Fruit fly (Drosophila melanogaster) whole organism, prepupa: Measurements from ENCODE around the gene TrpRS.
A peak's percentile ranks its signal among the peaks of the same experiment; 100 is the strongest.

Source experiments
- Blimp-1 ChIP-seq: fragments of 200-800 bp; sonication (Bioruptor generic); optimal IDR thresholded peaks from 3 replicates; lab custom pipeline; 2017; ENCODE audit warnings: missing biosample characterization, missing genetic modification characterization, mild to moderate bottlenecking, moderate library complexity, missing genetic modification reagents
- CG16779 ChIP-seq: fragments of 200-800 bp; sonication (Bioruptor generic); optimal IDR thresholded peaks from 3 replicates; lab custom pipeline; 2017; ENCODE audit warnings: missing biosample characterization, mild to moderate bottlenecking, missing genetic modification characterization
- CG3919 ChIP-seq: fragments of 200-800 bp; sonication (Bioruptor generic); optimal IDR thresholded peaks from 3 replicates; lab custom pipeline; 2016; ENCODE audit warnings: missing biosample characterization, missing genetic modification characterization
- CG6163 ChIP-seq: fragments of 200-800 bp; sonication (Bioruptor generic); IDR thresholded peaks from 3 replicates; pipeline ENCODE4 v1.3.6; 2022; ENCODE audit warnings: missing biosample characterization, missing genetic modification characterization
- CG6854 ChIP-seq: fragments of 200-800 bp; sonication (Bioruptor generic); optimal IDR thresholded peaks from 2 replicates; lab custom pipeline; 2017; ENCODE audit warnings: missing biosample characterization, mild to moderate bottlenecking, missing genetic modification characterization
- Eip75B ChIP-seq: fragments of 200-800 bp; sonication (Bioruptor generic); optimal IDR thresholded peaks from 3 replicates; lab custom pipeline; 2016; ENCODE audit warnings: missing biosample characterization, missing genetic modification characterization
- Gug ChIP-seq: fragments of 200-800 bp; sonication (Bioruptor generic); IDR thresholded peaks from 2 replicates; pipeline ENCODE4 v1.3.6; 2022; ENCODE audit warnings: missing biosample characterization, missing genetic modification characterization
- Lpt ChIP-seq: fragments of 200-800 bp; sonication (Bioruptor generic); optimal IDR thresholded peaks from 3 replicates; lab custom pipeline; 2016; ENCODE audit warnings: missing biosample characterization, missing genetic modification characterization
- OdsH ChIP-seq: fragments of 200-800 bp; sonication (Bioruptor generic); optimal IDR thresholded peaks from 3 replicates; lab custom pipeline; 2016; ENCODE audit warnings: missing biosample characterization, missing genetic modification characterization
- Smox ChIP-seq: fragments of 200-800 bp; sonication (Bioruptor generic); optimal IDR thresholded peaks from 3 replicates; lab custom pipeline; 2016; ENCODE audit warnings: missing biosample characterization, missing genetic modification characterization
- svp ChIP-seq: fragments of 200-800 bp; sonication (Bioruptor generic); peaks from one replicate; lab custom pipeline; 2016; ENCODE audit warnings: missing biosample characterization, missing genetic modification characterization
- topi ChIP-seq: fragments of 200-800 bp; sonication (Bioruptor generic); optimal IDR thresholded peaks from 3 replicates; lab custom pipeline; 2016; ENCODE audit warnings: missing biosample characterization, missing genetic modification characterization

DNA sequence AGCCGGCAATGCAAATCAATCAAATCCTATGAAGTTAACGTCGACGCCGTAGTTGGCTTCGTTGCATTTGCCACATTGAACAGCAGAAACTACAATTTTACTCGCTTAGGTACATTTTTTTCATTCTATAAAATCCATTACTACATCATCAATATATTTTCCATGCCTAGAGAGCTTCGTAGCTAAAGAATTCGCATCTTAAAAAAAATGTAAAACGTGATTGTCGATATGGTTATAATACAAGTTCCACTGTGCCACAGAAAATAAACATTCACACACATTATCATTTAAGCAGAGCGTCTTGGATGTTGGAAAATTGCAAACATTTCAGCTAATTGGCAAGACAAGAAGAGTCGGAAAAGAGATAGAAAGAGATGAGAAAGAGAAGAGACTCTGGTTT lies 38.8 kb downstream of the TrpRS start:
- TF ChIP-seq Blimp-1 (no peak), Gug (GFP tag; lab: Robert Waterston, UW) (peak; percentile 31; the same call in 1 of the 2 replicates), CG3919 (GFP tag; lab: Kevin White, UChicago) (no peak), Lpt (GFP tag; lab: Kevin White, UChicago) (peak; percentile 37), topi (GFP tag; lab: Kevin White, UChicago) (no peak), OdsH (GFP tag; lab: Kevin White, UChicago) (peak; percentile 9), Smox (GFP tag; lab: Kevin White, UChicago) (no peak), CG6163 (no peak), svp (no peak), Eip75B (GFP tag; lab: Kevin White, UChicago) (no peak), CG6854 (GFP tag; lab: Kevin White, UChicago) (no peak), CG16779 (tag; lab: Kevin White, UChicago) (no peak)
